Worm (Caenorhabditis elegans): ENCODE measurements around the gene col-127.

col-127 gene

DNA sequence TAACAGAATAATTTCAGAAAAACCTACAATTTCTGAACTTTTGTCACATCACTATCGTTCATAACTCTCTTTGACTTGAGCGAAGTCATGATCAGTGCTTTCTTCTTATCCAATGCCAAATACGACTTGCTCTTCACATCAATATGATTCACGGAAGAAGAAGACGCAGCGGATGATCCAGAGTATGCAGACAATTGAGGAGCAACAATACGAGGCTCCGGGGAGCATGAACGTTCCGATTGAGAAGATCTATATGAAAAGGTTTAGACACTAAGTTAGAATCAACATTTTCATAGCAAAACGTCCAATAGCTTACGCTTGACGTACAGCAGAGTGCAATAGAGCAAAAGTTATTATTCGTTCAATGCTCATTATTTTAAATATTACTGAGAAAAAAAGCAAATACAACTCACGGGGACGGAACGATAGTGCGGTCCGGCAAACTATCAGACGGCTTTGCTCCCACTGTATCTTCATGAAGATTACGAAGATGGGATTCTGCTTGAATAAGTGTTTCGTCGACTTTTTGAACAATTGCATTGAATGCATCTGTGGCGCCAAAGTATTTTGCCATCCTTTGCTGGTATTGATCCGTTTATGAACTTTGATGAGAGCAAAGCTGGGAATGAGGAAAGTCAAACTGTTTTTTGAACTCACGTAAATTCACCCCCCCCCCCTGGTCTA, 5.3 kb downstream of the col-127 start, which contains the start of gene C05C12.5:
Gene C05C12.5 (minus strand): TSS at position 642 of the 684 bp plus-strand sequence.
- peak; percentile 91 for TF ChIP-seq aha-1 (tag)
- TF ChIP-seq spr-1 (tag; optimal IDR thresholded peaks at IDR 0.05): no peak
- peak in 1 of 2 experiments; percentile 88 for TF ChIP-seq unc-62 (GFP tag; optimal IDR thresholded peaks at IDR 0.05 in 1 of 2)
- no peak for TF ChIP-seq unc-62 (tag; optimal IDR thresholded peaks at IDR 0.05)
- no peak for TF ChIP-seq lin-39 (tag; optimal IDR thresholded peaks at IDR 0.05)
- no peak for TF ChIP-seq Y75B8A.6 (GFP tag; IDR thresholded peaks at IDR 0.05)
- no peak for TF ChIP-seq lin-38 (GFP tag; IDR thresholded peaks at IDR 0.05)
- TF ChIP-seq zag-1 (tag; optimal IDR thresholded peaks at IDR 0.05): no peak
- no peak for TF ChIP-seq jun-1 (tag; optimal IDR thresholded peaks at IDR 0.05)
- no peak for TF ChIP-seq T20F7.1 (GFP tag; optimal IDR thresholded peaks at IDR 0.05)

DNA sequence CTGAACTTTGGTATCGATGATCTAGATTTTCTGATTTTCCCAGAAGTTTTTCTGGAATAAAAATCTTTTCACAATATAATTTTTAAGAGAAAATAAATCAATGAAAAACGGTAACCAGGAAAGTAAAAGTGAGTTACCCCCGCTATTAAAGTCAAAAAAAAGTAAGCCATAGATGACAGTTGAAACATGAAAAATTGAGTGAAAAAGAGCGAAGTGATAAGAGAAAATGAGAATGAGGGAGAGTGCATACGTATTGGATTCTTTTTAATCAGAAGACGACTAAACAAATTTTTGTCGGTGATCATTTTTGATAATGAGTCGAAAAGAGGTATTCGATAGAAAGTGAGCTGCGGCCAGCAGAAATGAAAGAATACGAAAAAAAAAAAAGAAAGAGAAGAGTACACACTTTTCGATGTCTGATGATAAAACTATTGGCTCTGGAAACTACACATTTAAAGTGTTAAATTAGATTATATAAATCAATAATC, 6.5 kb downstream of the col-127 start, which contains the start of gene gtl-1:
Gene gtl-1 (minus strand): TSS at position 51 of the 488 bp plus-strand sequence.
- TF ChIP-seq pha-4 (GFP tag; IDR thresholded peaks at IDR 0.05) (no peak), pha-4 (tag; optimal IDR thresholded peaks at IDR 0.05) (no peak), zip-11 (GFP tag; IDR thresholded peaks at IDR 0.05) (no peak), sdz-12 (GFP tag; optimal IDR thresholded peaks at IDR 0.05) (no peak), nhr-76 (tag; optimal IDR thresholded peaks at IDR 0.05) (no peak), hlh-11 (tag; optimal IDR thresholded peaks at IDR 0.05) (peak; percentile 45), pqm-1 (tag; optimal IDR thresholded peaks at IDR 0.05) (peak; percentile 96), snpc-1.2 (GFP tag; IDR thresholded peaks at IDR 0.05) (no peak), spr-3 (GFP tag; optimal IDR thresholded peaks at IDR 0.05) (no peak), dmd-8 (GFP tag; IDR thresholded peaks at IDR 0.05) (no peak), lsy-2 (tag; optimal IDR thresholded peaks at IDR 0.05) (no peak), lir-3 (tag; optimal IDR thresholded peaks at IDR 0.05) (no peak), lin-1 (GFP tag; IDR thresholded peaks at IDR 0.05) (no peak), ceh-82 (tag; optimal IDR thresholded peaks at IDR 0.05) (no peak), daf-16 (GFP tag; optimal IDR thresholded peaks at IDR 0.05) (no peak), daf-16 (tag; optimal IDR thresholded peaks at IDR 0.05) (peak; percentile 37), egl-43 (GFP tag; IDR thresholded peaks at IDR 0.05) (no peak), php-3 (GFP tag; IDR thresholded peaks at IDR 0.05) (no peak), ceh-20 (GFP tag; IDR thresholded peaks at IDR 0.05) (no peak), nhr-28 (tag; optimal IDR thresholded peaks at IDR 0.05) (peak; percentile 73), saeg-2 (GFP tag; IDR thresholded peaks at IDR 0.05) (no peak), hmg-1.1 (GFP tag; IDR thresholded peaks at IDR 0.05) (no peak), nhr-102 (tag; optimal IDR thresholded peaks at IDR 0.05) (no peak), ceh-28 (tag; optimal IDR thresholded peaks at IDR 0.05) (no peak), hlh-30 (tag; optimal IDR thresholded peaks at IDR 0.05; ENCODE audit: insufficient read depth) (no peak), skn-1 (tag; optimal IDR thresholded peaks at IDR 0.05) (no peak), hif-1 (tag; optimal IDR thresholded peaks at IDR 0.05) (no peak), nhr-10 (tag; optimal IDR thresholded peaks at IDR 0.05) (no peak), unc-62 (GFP tag; optimal IDR thresholded peaks at IDR 0.05 in 1 of 2) (peak in 1 of 2 experiments; percentile 38), unc-62 (tag; optimal IDR thresholded peaks at IDR 0.05) (no peak), snpc-4 (tag; optimal IDR thresholded peaks at IDR 0.05) (no peak), dpl-1 (GFP tag; optimal IDR thresholded peaks at IDR 0.05) (no peak), dve-1 (tag; optimal IDR thresholded peaks at IDR 0.05; ENCODE audit: insufficient read depth) (peak; percentile 18), gei-8 (GFP tag; optimal IDR thresholded peaks at IDR 0.05) (no peak), lin-13 (GFP tag; optimal IDR thresholded peaks at IDR 0.05) (no peak), zip-2 (tag; optimal IDR thresholded peaks at IDR 0.05) (no peak), ceh-32 (tag; optimal IDR thresholded peaks at IDR 0.05; ENCODE audit: poor library complexity) (no peak), mes-2 (tag; optimal IDR thresholded peaks at IDR 0.05; ENCODE audit: poor library complexity, severe bottlenecking) (no peak), aly-2 (tag; optimal IDR thresholded peaks at IDR 0.05) (no peak), madf-5 (GFP tag; IDR thresholded peaks at IDR 0.05) (no peak), Y48G9A.11 (GFP tag; IDR thresholded peaks at IDR 0.05) (no peak), duxl-1 (tag; optimal IDR thresholded peaks at IDR 0.05; ENCODE audit: poor library complexity) (no peak)
